Worm (Caenorhabditis elegans) whole organism, late embryonic: ENCODE measurements around the gene D1044.4.
A peak's percentile ranks its signal among the peaks of the same experiment; 100 is the strongest.

ENCODE experiments used
- ama-1 ChIP-seq: fragments of 150-350 bp; optimal IDR thresholded peaks from 2 replicates; lab custom pipeline; 2014
- ceh-18 ChIP-seq: sonication (generic microtip); optimal IDR thresholded peaks from 2 replicates; lab custom pipeline; 2016; ENCODE audit warnings: missing genetic modification characterization, missing compliant biosample characterization
- ceh-31 ChIP-seq: sonication (generic microtip); optimal IDR thresholded peaks from 2 replicates; lab custom pipeline; 2016; ENCODE audit warnings: missing genetic modification characterization, missing compliant biosample characterization
- dve-1 ChIP-seq: sonication (generic microtip); optimal IDR thresholded peaks from 2 replicates; lab custom pipeline; 2017; ENCODE audit warnings: antibody characterized with exemption, mild to moderate bottlenecking, missing genetic modification characterization, missing compliant biosample characterization
- eyg-1 ChIP-seq: sonication (generic microtip); optimal IDR thresholded peaks from 2 replicates; lab custom pipeline; 2016; ENCODE audit warnings: missing genotype, missing genetic modification characterization, missing compliant biosample characterization
- fax-1 ChIP-seq: sonication (generic microtip); optimal IDR thresholded peaks from 2 replicates; lab custom pipeline; 2016; ENCODE audit warnings: missing genotype, missing genetic modification characterization, missing compliant biosample characterization
- nfya-1 ChIP-seq: sonication (generic microtip); optimal IDR thresholded peaks from 2 replicates; lab custom pipeline; 2017; ENCODE audit warnings: missing genetic modification characterization, mild to moderate bottlenecking, missing compliant biosample characterization, antibody characterized with exemption, moderate library complexity
- pha-4 ChIP-seq: fragments of 150-350 bp; optimal IDR thresholded peaks from 2 replicates; lab custom pipeline; 2018; ENCODE audit warnings: missing biosample characterization, missing genetic modification reagents, missing genetic modification characterization
- zip-5 ChIP-seq: sonication (generic microtip); optimal IDR thresholded peaks from 2 replicates; lab custom pipeline; 2016; ENCODE audit warnings: missing genetic modification characterization, missing compliant biosample characterization

DNA sequence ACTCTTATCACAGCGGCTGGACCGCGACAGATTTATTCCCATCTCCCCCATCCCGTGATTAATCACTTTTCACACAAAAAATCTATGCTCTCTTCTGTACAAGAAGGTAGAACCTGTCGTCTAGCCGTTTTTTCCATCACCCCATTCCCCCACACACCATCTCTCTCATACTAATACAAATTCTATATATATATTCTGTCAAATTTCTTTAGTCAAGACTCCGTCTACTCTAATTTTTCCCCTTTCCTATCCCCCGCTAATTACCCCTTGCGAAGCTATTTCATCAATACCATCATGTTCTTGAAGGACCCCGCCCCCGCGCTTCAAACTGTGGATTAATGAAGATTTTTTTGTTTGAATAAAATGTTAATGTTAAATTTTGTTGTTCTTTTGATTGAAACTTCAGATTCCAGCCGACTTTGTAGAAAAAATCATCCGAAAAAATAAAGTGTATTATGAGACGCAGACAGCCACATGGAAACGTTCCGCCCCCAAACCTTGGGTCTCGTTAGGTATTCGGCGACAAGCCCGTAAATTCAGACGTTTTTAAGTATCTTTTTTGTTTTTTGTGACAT lies 15.7 kb downstream of the D1044.4 start:
- TF ChIP-seq fax-1 (tag; lab: Kevin White, UChicago) (no peak), dve-1 (no peak), nfya-1 (tag; lab: Kevin White, UChicago) (no peak), zip-5 (tag; lab: Kevin White, UChicago) (no peak), ama-1 (lab: Kevin White, UChicago) (peak; percentile 53), ceh-31 (no peak), pha-4 (tag; lab: Kevin White, UChicago) (no peak), ceh-18 (tag; lab: Kevin White, UChicago) (no peak), eyg-1 (tag; lab: Kevin White, UChicago) (no peak)
